5 worm cellular contexts compared by ENCODE assay signal in the genomic region with DNA sequence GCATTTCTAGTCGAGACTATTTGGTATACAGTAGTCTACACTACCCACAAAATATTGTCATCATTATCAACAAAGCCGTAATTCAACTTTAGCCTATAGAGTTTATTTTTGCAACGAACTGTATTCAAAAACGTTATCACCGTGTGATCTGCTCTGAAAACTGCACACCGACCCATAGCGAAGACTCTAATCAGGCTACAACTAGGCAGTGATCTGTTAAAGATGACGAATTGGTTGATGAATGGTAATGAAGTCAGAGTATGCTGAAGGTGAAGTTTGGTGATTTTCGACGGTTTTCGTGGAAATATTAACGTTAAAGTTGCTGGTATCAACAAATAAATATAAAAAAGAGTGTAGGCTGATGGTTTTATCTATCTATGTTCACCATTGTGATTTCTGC.
TF ChIP-seq lines count a peak whose summit lies in the region.

No protein-coding gene starts in this region.

TF ChIP-seq in whole organism, L1 larva, 84 proteins besides CTCF, POLR2A, EP300 and RAD21:
- TF ChIP-seq fkh-10 (GFP tag; optimal IDR thresholded peaks at IDR 0.05; lab: Kevin White, UChicago) (no peak), dpl-1 (GFP tag; optimal IDR thresholded peaks at IDR 0.05; lab: Kevin White, UChicago) (no peak), hlh-4 (tag; optimal IDR thresholded peaks at IDR 0.05; lab: Kevin White, UChicago) (no peak), ceh-82 (tag; optimal IDR thresholded peaks at IDR 0.05; lab: Kevin White, UChicago) (no peak), blmp-1 (tag; optimal IDR thresholded peaks at IDR 0.05; lab: Kevin White, UChicago) (no peak), mef-2 (tag; optimal IDR thresholded peaks at IDR 0.05; lab: Kevin White, UChicago) (no peak), elt-2 (tag; optimal IDR thresholded peaks at IDR 0.05; lab: Kevin White, UChicago) (peak; percentile 64), lin-35 (GFP tag; optimal IDR thresholded peaks at IDR 0.05; lab: Kevin White, UChicago) (no peak), Y116A8C.19 (tag; optimal IDR thresholded peaks at IDR 0.05; lab: Kevin White, UChicago; ENCODE audit: borderline replicate concordance) (no peak), efl-1 (optimal IDR thresholded peaks at IDR 0.05; lab: Kevin White, UChicago) (no peak), efl-1 (GFP tag; optimal IDR thresholded peaks at IDR 0.05 in 1 of 2; lab: Kevin White, UChicago) (no peak), pqm-1 (tag; optimal IDR thresholded peaks at IDR 0.05; lab: Kevin White, UChicago) (peak; percentile 13), elt-3 (tag; optimal IDR thresholded peaks at IDR 0.05; lab: Kevin White, UChicago) (no peak), isw-1 (GFP tag; IDR thresholded peaks at IDR 0.05; lab: Robert Waterston, UW) (no peak), nhr-20 (tag; optimal IDR thresholded peaks at IDR 0.05; lab: Kevin White, UChicago) (peak; percentile 0), efl-3 (GFP tag; optimal IDR thresholded peaks at IDR 0.05; lab: Kevin White, UChicago) (no peak)

TF ChIP-seq in whole organism, L2 larva, 48 proteins besides CTCF, POLR2A, EP300 and RAD21:
- TF ChIP-seq snpc-4 (tag; optimal IDR thresholded peaks at IDR 0.05; lab: Kevin White, UChicago) = no peak
- peak; percentile 13 for TF ChIP-seq sma-9 (GFP tag; optimal IDR thresholded peaks at IDR 0.05; lab: Kevin White, UChicago)
- no peak for TF ChIP-seq sma-9 (tag; optimal IDR thresholded peaks at IDR 0.05; lab: Kevin White, UChicago)
- TF ChIP-seq aly-2 (tag; optimal IDR thresholded peaks at IDR 0.05; lab: Kevin White, UChicago) = no peak
- TF ChIP-seq fos-1 (tag; optimal IDR thresholded peaks at IDR 0.05; lab: Kevin White, UChicago) = peak; percentile 78

TF ChIP-seq in whole organism, L3 larva, 47 proteins besides CTCF, POLR2A, EP300 and RAD21:
- peak; percentile 89 for TF ChIP-seq pqm-1 (tag; optimal IDR thresholded peaks at IDR 0.05; lab: Kevin White, UChicago)
- no peak for TF ChIP-seq lsy-12 (tag; optimal IDR thresholded peaks at IDR 0.05; lab: Kevin White, UChicago)
- peak; percentile 83 for TF ChIP-seq elt-2 (tag; optimal IDR thresholded peaks at IDR 0.05; lab: Kevin White, UChicago)
- peak; percentile 28 for TF ChIP-seq jun-1 (tag; optimal IDR thresholded peaks at IDR 0.05; lab: Kevin White, UChicago)

TF ChIP-seq in whole organism, L4 larva, 104 proteins besides CTCF, POLR2A, EP300 and RAD21:
- TF ChIP-seq unc-39 (tag; optimal IDR thresholded peaks at IDR 0.05; lab: Kevin White, UChicago) (no peak), nhr-102 (tag; optimal IDR thresholded peaks at IDR 0.05; lab: Kevin White, UChicago) (peak; percentile 59), ztf-11 (tag; optimal IDR thresholded peaks at IDR 0.05; lab: Kevin White, UChicago) (no peak), ceh-28 (tag; optimal IDR thresholded peaks at IDR 0.05; lab: Kevin White, UChicago) (no peak), madf-5 (GFP tag; IDR thresholded peaks at IDR 0.05; lab: Robert Waterston, UW) (no peak), skn-1 (tag; optimal IDR thresholded peaks at IDR 0.05; lab: Kevin White, UChicago) (no peak), daf-16 (GFP tag; optimal IDR thresholded peaks at IDR 0.05; lab: Kevin White, UChicago) (peak in 1 of 2 experiments; percentile 6), daf-16 (tag; optimal IDR thresholded peaks at IDR 0.05; lab: Kevin White, UChicago) (peak; percentile 40), hmg-1.1 (GFP tag; IDR thresholded peaks at IDR 0.05; lab: Robert Waterston, UW) (no peak), nhr-237 (tag; optimal IDR thresholded peaks at IDR 0.05; lab: Kevin White, UChicago) (no peak), aha-1 (tag; lab: Kevin White, UChicago) (no peak), nhr-48 (tag; optimal IDR thresholded peaks at IDR 0.05; lab: Kevin White, UChicago) (peak; percentile 25), rbr-2 (tag; optimal IDR thresholded peaks at IDR 0.05; lab: Kevin White, UChicago) (no peak), F10B5.3 (tag; optimal IDR thresholded peaks at IDR 0.05; lab: Kevin White, UChicago) (no peak), nhr-10 (tag; optimal IDR thresholded peaks at IDR 0.05; lab: Kevin White, UChicago) (peak; percentile 1), unc-62 (GFP tag; optimal IDR thresholded peaks at IDR 0.05 in 1 of 2; lab: Kevin White, UChicago) (peak in 1 of 2 experiments; percentile 13), unc-62 (tag; optimal IDR thresholded peaks at IDR 0.05; lab: Kevin White, UChicago) (no peak), dve-1 (tag; optimal IDR thresholded peaks at IDR 0.05; lab: Kevin White, UChicago; ENCODE audit: insufficient read depth) (peak; percentile 32), snpc-4 (tag; optimal IDR thresholded peaks at IDR 0.05; lab: Kevin White, UChicago) (no peak), hlh-11 (tag; optimal IDR thresholded peaks at IDR 0.05; lab: Kevin White, UChicago) (peak; percentile 76), dmd-6 (GFP tag; IDR thresholded peaks at IDR 0.05; lab: Robert Waterston, UW) (peak; percentile 92), spr-3 (GFP tag; optimal IDR thresholded peaks at IDR 0.05; lab: Kevin White, UChicago) (no peak), saeg-2 (GFP tag; IDR thresholded peaks at IDR 0.05; lab: Robert Waterston, UW) (peak; percentile 57; the same call in 1 of the 2 replicates), lin-15B (tag; optimal IDR thresholded peaks at IDR 0.05; lab: Kevin White, UChicago) (no peak), nhr-28 (tag; optimal IDR thresholded peaks at IDR 0.05; lab: Kevin White, UChicago) (peak; percentile 74), zfp-2 (tag; optimal IDR thresholded peaks at IDR 0.05; lab: Kevin White, UChicago) (no peak), dpl-1 (GFP tag; optimal IDR thresholded peaks at IDR 0.05; lab: Kevin White, UChicago) (no peak), ama-1 (optimal IDR thresholded peaks at IDR 0.05; lab: Kevin White, UChicago) (no peak), hlh-30 (tag; optimal IDR thresholded peaks at IDR 0.05; lab: Kevin White, UChicago; ENCODE audit: insufficient read depth) (no peak), nhr-42 (GFP tag; IDR thresholded peaks at IDR 0.05; lab: Robert Waterston, UW) (no peak), php-3 (GFP tag; IDR thresholded peaks at IDR 0.05; lab: Robert Waterston, UW) (peak; percentile 84), pqm-1 (tag; optimal IDR thresholded peaks at IDR 0.05; lab: Kevin White, UChicago) (peak; percentile 80)
TF ChIP-seq in whole organism, L4 larva: peak in this region for 12.

TF ChIP-seq in whole organism, young adult, 124 proteins besides CTCF, POLR2A, EP300 and RAD21:
- TF ChIP-seq akir-1 (GFP tag; optimal IDR thresholded peaks at IDR 0.05; lab: Kevin White, UChicago) (no peak), dox-1 (GFP tag; IDR thresholded peaks at IDR 0.05; lab: Robert Waterston, UW) (peak; percentile 32; the same call in 1 of the 2 replicates), atf-7 (tag; optimal IDR thresholded peaks at IDR 0.05; lab: Kevin White, UChicago) (peak; percentile 76), nhr-80 (tag; optimal IDR thresholded peaks at IDR 0.05; lab: Kevin White, UChicago) (peak; percentile 74)
